Fruit fly (Drosophila melanogaster) S2 (cell line): ENCODE results near the gene Lon.

ENCODE experiments used
- CG8478 ChIP-seq: fragments of >200 bp; optimal IDR thresholded peaks from 2 replicates; lab custom pipeline; 2018
- CTCF ChIP-seq, 2 experiments: fragments of >200 bp; optimal IDR thresholded peaks; 2 replicates each; lab custom pipeline; 2018

- no peak for TF ChIP-seq CG8478 (lab: Kevin White, UChicago)
- TF ChIP-seq CTCF (optimal IDR thresholded peaks at IDR 0.05; lab: Kevin White, UChicago): no peak
Observed at dm6 chr3L:19579346-19579745, 32.7 kb downstream of the Lon start.
